Fruit fly (Drosophila melanogaster): Measurements from ENCODE around the gene CG3191.

CG3191 gene

dm6 chrX:2300293-2301068 is 48.7 kb upstream of the CG3191 start (continued):
- peak; percentile 30 for TF ChIP-seq CG10543 (GFP tag; optimal IDR thresholded peaks at IDR 0.05)
- peak; percentile 88 for TF ChIP-seq Chrac-16 (GFP tag; optimal IDR thresholded peaks at IDR 0.05)
- TF ChIP-seq Dfd (GFP tag; optimal IDR thresholded peaks at IDR 0.05) = no peak
- no peak for TF ChIP-seq abd-A (tag; optimal IDR thresholded peaks at IDR 0.05)
- TF ChIP-seq CG4730 (GFP tag; IDR thresholded peaks at IDR 0.05) = peak; percentile 95
- peak; percentile 90 for TF ChIP-seq NK7.1 (GFP tag; optimal IDR thresholded peaks at IDR 0.05)
- peak; percentile 86 for TF ChIP-seq dm (GFP tag; optimal IDR thresholded peaks at IDR 0.05)
- no peak for TF ChIP-seq zf30C (GFP tag; optimal IDR thresholded peaks at IDR 0.05)
- TF ChIP-seq Lpt (GFP tag; optimal IDR thresholded peaks at IDR 0.05) = no peak
- TF ChIP-seq odd (GFP tag; optimal IDR thresholded peaks at IDR 0.05) = peak; percentile 93
- TF ChIP-seq Hmr (GFP tag; optimal IDR thresholded peaks at IDR 0.05) = peak; percentile 97
- TF ChIP-seq CG11696 (GFP tag; IDR thresholded peaks at IDR 0.05) = peak; percentile 99
- TF ChIP-seq CG6254 (GFP tag; optimal IDR thresholded peaks at IDR 0.05) = peak; percentile 90
- TF ChIP-seq CG2202 (tag; optimal IDR thresholded peaks at IDR 0.05) = peak; percentile 83
- peak; percentile 35 for TF ChIP-seq ftz-f1 (GFP tag; optimal IDR thresholded peaks at IDR 0.05)
- TF ChIP-seq onecut (GFP tag; IDR thresholded peaks at IDR 0.05) = peak; percentile 94
- TF ChIP-seq cad (GFP tag; optimal IDR thresholded peaks at IDR 0.05) = no peak
- TF ChIP-seq E2f2 (GFP tag; IDR thresholded peaks at IDR 0.05) = peak; percentile 83
- peak; percentile 95 for TF ChIP-seq CG8924 (tag; optimal IDR thresholded peaks at IDR 0.05)
- peak; percentile 96 for TF ChIP-seq nmo (GFP tag; optimal IDR thresholded peaks at IDR 0.05)
- peak; percentile 90 for TF ChIP-seq CG10959 (GFP tag; IDR thresholded peaks at IDR 0.05)
- peak; percentile 88 for TF ChIP-seq CG6175 (GFP tag; IDR thresholded peaks at IDR 0.05)
- no peak for TF ChIP-seq D (optimal IDR thresholded peaks at IDR 0.05)
- TF ChIP-seq D (GFP tag; optimal IDR thresholded peaks at IDR 0.05) = peak; percentile 95
- peak; percentile 63 for TF ChIP-seq Nf-YC (tag; optimal IDR thresholded peaks at IDR 0.05)
- TF ChIP-seq mirr (GFP tag; optimal IDR thresholded peaks at IDR 0.05) = peak; percentile 75
- TF ChIP-seq Deaf1 (tag; optimal IDR thresholded peaks at IDR 0.05) = peak; percentile 72
- TF ChIP-seq CG9817 (tag; optimal IDR thresholded peaks at IDR 0.05) = peak; percentile 90
- peak; percentile 97 for TF ChIP-seq sob (GFP tag; IDR thresholded peaks at IDR 0.05)
- TF ChIP-seq CG18011 (GFP tag; optimal IDR thresholded peaks at IDR 0.05) = peak; percentile 80
- TF ChIP-seq hth (optimal IDR thresholded peaks at IDR 0.05) = no peak
- TF ChIP-seq Mad (GFP tag; optimal IDR thresholded peaks at IDR 0.05) = peak; percentile 93
- peak; percentile 94 for TF ChIP-seq aop (GFP tag; IDR thresholded peaks at IDR 0.05)
- peak; percentile 97 for TF ChIP-seq CG11456 (GFP tag; IDR thresholded peaks at IDR 0.05)
- peak; percentile 95 for TF ChIP-seq CG2678 (tag; optimal IDR thresholded peaks at IDR 0.05)
- TF ChIP-seq fu2 (GFP tag; optimal IDR thresholded peaks at IDR 0.05) = peak; percentile 89
- TF ChIP-seq Dip2 (GFP tag; IDR thresholded peaks at IDR 0.05) = 0 out of 2 replicates have a peak, but pooled peaks have one; percentile 40
- peak; percentile 99 for TF ChIP-seq sens (GFP tag)
- peak; percentile 97 for TF ChIP-seq CG12219 (GFP tag; optimal IDR thresholded peaks at IDR 0.05)
- peak in 1 of 2 experiments; percentile 93 for TF ChIP-seq eve (GFP tag; optimal IDR thresholded peaks at IDR 0.05)
- TF ChIP-seq CG15479 (GFP tag; optimal IDR thresholded peaks at IDR 0.05) = peak; percentile 44
- 0 out of 2 replicates have a peak, but pooled peaks have one; percentile 33 for TF ChIP-seq nerfin-2 (GFP tag; IDR thresholded peaks at IDR 0.05; ENCODE audit: partially characterized antibody)
- peak; percentile 86 for TF ChIP-seq tup (GFP tag; optimal IDR thresholded peaks at IDR 0.05)
- TF ChIP-seq CG7987 (GFP tag; optimal IDR thresholded peaks at IDR 0.05) = peak; percentile 88
- TF ChIP-seq Camta (GFP tag; optimal IDR thresholded peaks at IDR 0.05) = peak; percentile 83
- TF ChIP-seq Poxn (GFP tag; IDR thresholded peaks at IDR 0.05) = peak; percentile 72
- peak; percentile 88 for TF ChIP-seq CG1792 (GFP tag; optimal IDR thresholded peaks at IDR 0.05)
- peak; percentile 87 for TF ChIP-seq CG3838 (GFP tag; optimal IDR thresholded peaks at IDR 0.05)
- TF ChIP-seq da (GFP tag; optimal IDR thresholded peaks at IDR 0.05) = peak; percentile 90
- TF ChIP-seq her (GFP tag; optimal IDR thresholded peaks at IDR 0.05) = peak; percentile 85

Data from whole organism, embryonic.